Worm (Caenorhabditis elegans) whole organism, early embryonic: ENCODE measurements around the gene snpc-1.2.

Experiments
- B0310.2 ChIP-seq: sonication (generic microtip); optimal IDR thresholded peaks from 2 replicates; lab custom pipeline; 2016; ENCODE audit warnings: mild to moderate bottlenecking, missing genetic modification characterization, missing compliant biosample characterization
- F13C5.2 ChIP-seq: sonication (generic microtip); optimal IDR thresholded peaks from 2 replicates; lab custom pipeline; 2017; ENCODE audit warnings: mild to moderate bottlenecking, missing genetic modification characterization, inconsistent platforms, missing compliant biosample characterization
- aly-1 ChIP-seq: sonication (generic microtip); optimal IDR thresholded peaks from 2 replicates; lab custom pipeline; 2016; ENCODE audit warnings: missing genetic modification characterization, missing compliant biosample characterization
- ama-1 ChIP-seq: fragments of 150-350 bp; optimal IDR thresholded peaks from 2 replicates; lab custom pipeline; 2014
- ceh-13 ChIP-seq: fragments of 200-800 bp; sonication (Bioruptor generic); optimal IDR thresholded peaks from 2 replicates; lab custom pipeline; 2018; ENCODE audit warnings: mild to moderate bottlenecking, missing genetic modification characterization, missing compliant biosample characterization
- ceh-36 ChIP-seq: sonication (generic microtip); optimal IDR thresholded peaks from 2 replicates; lab custom pipeline; 2016; ENCODE audit warnings: missing genetic modification characterization, inconsistent platforms, missing compliant biosample characterization
- ets-7 ChIP-seq: sonication (generic microtip); optimal IDR thresholded peaks from 2 replicates; lab custom pipeline; 2016; ENCODE audit warnings: missing genotype, missing genetic modification characterization, missing compliant biosample characterization
- flt-1 ChIP-seq: fragments of 200-800 bp; sonication (Bioruptor generic); IDR thresholded peaks from 2 replicates; pipeline ENCODE4 v1.3.6; 2022; ENCODE audit warnings: missing genetic modification characterization, missing compliant biosample characterization
- hmbx-1 ChIP-seq: sonication (generic microtip); optimal IDR thresholded peaks from 2 replicates; lab custom pipeline; 2016; ENCODE audit warnings: mild to moderate bottlenecking, missing genetic modification characterization, missing compliant biosample characterization
- hmg-4 ChIP-seq: fragments of 200-800 bp; sonication (Bioruptor generic); optimal IDR thresholded peaks from 2 replicates; lab custom pipeline; 2018; ENCODE audit warnings: mild to moderate bottlenecking, missing genetic modification characterization, missing compliant biosample characterization
- hnd-1 ChIP-seq: sonication (generic microtip); optimal IDR thresholded peaks from 2 replicates; lab custom pipeline; 2016; ENCODE audit warnings: missing genetic modification characterization, missing compliant biosample characterization
- pes-1 ChIP-seq: fragments of 200-800 bp; sonication (Bioruptor generic); IDR thresholded peaks from 2 replicates; pipeline ENCODE4 v1.3.6; 2022; ENCODE audit warnings: missing genetic modification reagents, missing genetic modification characterization, missing compliant biosample characterization
- scrt-1 ChIP-seq: fragments of 200-800 bp; sonication (Bioruptor generic); IDR thresholded peaks from 2 replicates; pipeline ENCODE4 v1.3.6; 2022; ENCODE audit warnings: missing genetic modification characterization, missing compliant biosample characterization
- sea-1 ChIP-seq: fragments of 200-800 bp; sonication (Bioruptor generic); conservative IDR thresholded peaks from 2 replicates; pipeline ENCODE4 v1.3.6; 2022; ENCODE audit warnings: missing genetic modification characterization, missing compliant biosample characterization
- tbx-11 ChIP-seq: fragments of 200-800 bp; sonication (Bioruptor generic); IDR thresholded peaks from 2 replicates; pipeline ENCODE4 v1.3.6; 2022; ENCODE audit warnings: missing genetic modification characterization, missing compliant biosample characterization
- tbx-37 ChIP-seq: fragments of 200-800 bp; sonication (Bioruptor generic); conservative IDR thresholded peaks from 2 replicates; pipeline ENCODE4 v1.3.6; 2022; ENCODE audit warnings: missing genetic modification reagents, missing genetic modification characterization, missing compliant biosample characterization
- tra-4 ChIP-seq: sonication (generic microtip); optimal IDR thresholded peaks from 2 replicates; lab custom pipeline; 2017; ENCODE audit warnings: missing genetic modification characterization, missing compliant biosample characterization

snpc-1.2 gene

DNA sequence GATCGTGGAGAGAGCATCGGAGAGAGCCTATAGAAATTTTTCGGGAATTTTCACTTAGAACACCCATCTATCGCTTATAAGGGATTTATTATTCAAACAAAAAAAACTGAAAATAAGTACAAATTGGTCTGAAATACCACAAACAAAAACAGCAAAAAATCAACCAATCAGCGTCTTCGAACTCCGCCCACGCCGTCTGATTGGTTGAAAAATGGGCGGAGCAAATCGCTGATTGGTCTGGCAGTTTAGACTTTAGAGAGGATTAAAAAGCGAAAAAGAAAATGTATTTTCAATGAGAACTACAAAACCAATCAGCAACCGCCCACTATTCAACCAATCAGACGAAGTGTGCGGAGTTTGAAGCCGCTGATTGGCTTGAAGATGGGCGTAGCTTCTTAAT, 31.7 kb upstream of the snpc-1.2 start:
- TF ChIP-seq sea-1 (no peak), tra-4 (tag; lab: Kevin White, UChicago) (no peak), flt-1 (GFP tag; lab: Robert Waterston, UW) (no peak), hmbx-1 (tag; lab: Kevin White, UChicago) (no peak), aly-1 (tag; lab: Kevin White, UChicago) (no peak), F13C5.2 (tag; lab: Kevin White, UChicago) (no peak)

DNA sequence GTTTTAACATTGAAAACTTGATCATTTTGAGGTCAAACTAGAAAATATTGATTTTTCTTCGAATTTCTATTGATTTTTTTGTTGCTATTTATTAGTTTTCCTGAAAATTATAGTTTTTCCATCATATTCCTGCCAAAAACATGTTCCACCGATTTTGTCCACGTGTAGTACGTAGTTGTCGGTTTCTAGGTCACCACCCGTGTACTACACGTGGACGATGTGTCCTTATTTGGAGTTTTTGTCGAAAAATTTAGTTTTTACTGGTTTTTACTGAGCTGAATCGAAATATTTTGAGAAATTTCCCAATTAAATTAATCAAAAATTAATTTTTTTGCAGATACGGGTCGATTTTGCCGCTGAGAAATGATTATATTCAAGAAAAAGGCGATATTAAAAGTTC, 18.4 kb upstream of the snpc-1.2 start:
- TF ChIP-seq tbx-11 (GFP tag; lab: Robert Waterston, UW) (no peak), tbx-37 (GFP tag; lab: Robert Waterston, UW) (peak; percentile 36; the same call in 1 of the 2 replicates), pes-1 (GFP tag; lab: Robert Waterston, UW) (peak; percentile 55)

DNA sequence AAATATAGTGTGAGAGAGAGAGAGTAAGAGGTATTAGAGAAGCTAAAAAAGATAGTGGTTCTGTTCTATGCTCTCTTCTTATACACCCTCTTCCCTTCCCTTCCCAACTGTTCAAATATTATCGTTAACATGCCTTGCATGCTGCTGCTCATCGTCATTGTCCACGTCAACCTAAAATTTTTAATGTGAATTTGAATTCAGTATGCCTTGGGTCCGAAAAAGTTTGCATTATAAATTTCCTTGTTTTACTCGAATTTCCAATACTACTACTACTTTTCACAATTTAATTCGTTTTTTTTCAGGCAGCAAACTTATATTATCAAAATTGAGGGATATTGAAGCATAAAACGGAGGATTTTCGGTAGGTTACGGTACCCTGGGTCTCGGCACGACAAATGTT, 17.7 kb upstream of the snpc-1.2 start, which contains the start of gene gly-5:
Gene gly-5 (plus strand): TSS at position 301 of the 400 bp plus-strand sequence.
- TF ChIP-seq sea-1 (no peak), hnd-1 (tag; lab: Kevin White, UChicago) (no peak), tra-4 (tag; lab: Kevin White, UChicago) (no peak), ama-1 (lab: Kevin White, UChicago) (no peak), flt-1 (GFP tag; lab: Robert Waterston, UW) (no peak), hmg-4 (GFP tag; lab: Kevin White, UChicago) (no peak), scrt-1 (GFP tag; lab: Robert Waterston, UW) (no peak), ceh-36 (tag; lab: Kevin White, UChicago) (no peak), B0310.2 (no peak), aly-1 (tag; lab: Kevin White, UChicago) (no peak), ets-7 (tag; lab: Kevin White, UChicago) (no peak), tbx-11 (GFP tag; lab: Robert Waterston, UW) (no peak), ceh-13 (GFP tag; lab: Kevin White, UChicago) (no peak), pes-1 (GFP tag; lab: Robert Waterston, UW) (no peak), hmbx-1 (tag; lab: Kevin White, UChicago) (no peak), F13C5.2 (tag; lab: Kevin White, UChicago) (no peak), tbx-37 (GFP tag; lab: Robert Waterston, UW) (no peak)

DNA sequence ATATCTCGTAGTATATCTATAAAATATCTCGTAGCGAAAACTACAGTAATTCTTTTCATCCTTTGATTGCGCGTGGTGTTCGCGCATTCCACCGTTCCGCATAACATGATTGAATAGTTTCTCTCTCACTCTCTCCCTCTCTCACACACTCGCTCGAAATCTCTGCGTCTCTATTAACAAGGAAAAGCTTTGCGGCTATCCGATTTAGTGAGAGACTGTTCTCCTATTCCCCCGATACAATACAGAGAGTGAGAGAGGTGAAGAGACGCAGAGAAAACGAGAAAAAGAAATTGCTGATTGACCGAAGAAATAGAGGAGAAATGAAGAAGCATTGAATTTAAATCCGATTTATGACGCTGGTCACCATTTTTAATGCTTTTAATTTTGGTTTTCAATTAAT, 12.7 kb upstream of the snpc-1.2 start:
- TF ChIP-seq hmg-4 (GFP tag; lab: Kevin White, UChicago) (peak; percentile 14), tbx-37 (GFP tag; lab: Robert Waterston, UW) (no peak), F13C5.2 (tag; lab: Kevin White, UChicago) (peak; percentile 13)

DNA sequence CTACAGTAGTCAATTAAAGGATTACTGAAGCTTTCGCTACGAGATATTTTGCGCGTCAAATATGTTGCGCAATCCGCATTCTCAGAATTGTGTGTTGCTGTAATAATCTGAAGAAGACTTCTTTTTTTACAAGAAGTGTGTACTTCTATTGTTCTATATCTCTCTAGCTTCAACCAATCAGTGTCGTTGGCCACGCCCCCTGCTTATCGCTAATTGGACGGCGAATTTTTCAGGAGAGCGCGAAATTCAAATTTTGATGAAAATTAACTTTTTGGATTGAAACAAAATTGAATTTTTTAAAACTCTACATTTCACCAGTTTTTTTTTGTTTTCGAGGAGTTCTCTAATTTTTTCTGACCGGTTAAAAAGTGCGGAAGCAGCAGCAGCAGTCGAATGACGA, 7.5 kb upstream of the snpc-1.2 start:
- TF ChIP-seq ets-7 (tag; lab: Kevin White, UChicago) (no peak), hmg-4 (GFP tag; lab: Kevin White, UChicago) (no peak), tra-4 (tag; lab: Kevin White, UChicago) (no peak), pes-1 (GFP tag; lab: Robert Waterston, UW) (no peak), aly-1 (tag; lab: Kevin White, UChicago) (no peak), scrt-1 (GFP tag; lab: Robert Waterston, UW) (no peak), sea-1 (no peak), B0310.2 (no peak), tbx-11 (GFP tag; lab: Robert Waterston, UW) (no peak)

DNA sequence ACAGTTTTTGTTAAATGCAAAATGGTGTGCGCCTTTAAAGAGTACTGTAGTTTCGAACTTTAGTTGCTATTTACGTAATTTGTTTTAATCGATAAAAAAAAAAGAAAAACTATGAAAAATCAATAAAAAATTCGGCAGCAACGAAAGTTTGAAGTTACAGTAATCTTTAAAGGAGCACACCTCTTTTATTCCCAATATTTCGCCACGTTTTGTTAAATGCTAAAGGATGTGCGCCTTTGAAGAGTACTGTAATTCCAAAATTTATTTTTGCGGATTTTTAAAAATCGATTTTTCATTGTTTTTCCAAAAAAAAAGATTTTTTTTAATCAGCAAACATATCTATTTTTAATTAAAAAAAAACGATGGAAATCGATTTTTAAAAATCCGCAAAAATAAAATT, 4.3 kb upstream of the snpc-1.2 start:
- TF ChIP-seq tbx-37 (GFP tag; lab: Robert Waterston, UW) (no peak), tra-4 (tag; lab: Kevin White, UChicago) (no peak), ama-1 (lab: Kevin White, UChicago) (no peak), hnd-1 (tag; lab: Kevin White, UChicago) (no peak), hmbx-1 (tag; lab: Kevin White, UChicago) (no peak), F13C5.2 (tag; lab: Kevin White, UChicago) (no peak), B0310.2 (no peak), flt-1 (GFP tag; lab: Robert Waterston, UW) (no peak), tbx-11 (GFP tag; lab: Robert Waterston, UW) (no peak), ceh-13 (GFP tag; lab: Kevin White, UChicago) (no peak), hmg-4 (GFP tag; lab: Kevin White, UChicago) (no peak), pes-1 (GFP tag; lab: Robert Waterston, UW) (no peak), sea-1 (no peak), ets-7 (tag; lab: Kevin White, UChicago) (no peak), ceh-36 (tag; lab: Kevin White, UChicago) (no peak), scrt-1 (GFP tag; lab: Robert Waterston, UW) (no peak)

DNA sequence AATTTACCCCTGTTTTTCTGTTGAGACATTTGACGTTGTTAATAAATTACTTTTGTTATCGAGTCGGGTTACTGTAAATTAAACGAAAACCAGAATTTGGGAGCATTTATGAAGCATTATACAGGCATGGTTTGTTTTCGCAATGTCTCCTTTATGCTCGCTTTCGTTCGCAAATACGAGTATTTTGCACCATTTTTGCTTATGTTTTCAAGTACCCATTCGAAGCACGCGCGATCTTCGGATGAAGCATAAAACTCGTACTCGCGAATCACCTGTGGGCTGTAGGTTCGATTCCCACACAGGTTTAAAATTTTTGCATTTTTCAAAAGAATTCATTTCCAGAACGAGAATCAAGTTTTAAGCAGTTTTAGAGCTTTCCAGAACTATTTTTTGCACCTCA, 4.4 kb downstream of the snpc-1.2 start:
- TF ChIP-seq flt-1 (GFP tag; lab: Robert Waterston, UW) = no peak
- no peak for TF ChIP-seq hmbx-1 (tag; lab: Kevin White, UChicago)
- TF ChIP-seq hmg-4 (GFP tag; lab: Kevin White, UChicago) = no peak
- no peak for TF ChIP-seq tbx-37 (GFP tag; lab: Robert Waterston, UW)
- TF ChIP-seq sea-1 = no peak
- no peak for TF ChIP-seq ceh-36 (tag; lab: Kevin White, UChicago)
- no peak for TF ChIP-seq pes-1 (GFP tag; lab: Robert Waterston, UW)
- TF ChIP-seq scrt-1 (GFP tag; lab: Robert Waterston, UW) = no peak
- no peak for TF ChIP-seq tbx-11 (GFP tag; lab: Robert Waterston, UW)
- no peak for TF ChIP-seq ceh-13 (GFP tag; lab: Kevin White, UChicago)
- no peak for TF ChIP-seq aly-1 (tag; lab: Kevin White, UChicago)
- no peak for TF ChIP-seq B0310.2
- no peak for TF ChIP-seq ama-1 (lab: Kevin White, UChicago)
- no peak for TF ChIP-seq hnd-1 (tag; lab: Kevin White, UChicago)
- no peak for TF ChIP-seq ets-7 (tag; lab: Kevin White, UChicago)
